Worm (Caenorhabditis elegans) whole organism, L4 larva: ENCODE measurements around the gene ptr-19.

Experiments
- F10B5.3 ChIP-seq: sonication (generic microtip); optimal IDR thresholded peaks from 2 replicates; lab custom pipeline; 2016; ENCODE audit warnings: mild to moderate bottlenecking, missing genetic modification characterization, missing compliant biosample characterization
- F37D6.2 ChIP-seq: sonication (generic microtip); optimal IDR thresholded peaks from 2 replicates; lab custom pipeline; 2016; ENCODE audit warnings: mild to moderate bottlenecking, missing genetic modification characterization, missing compliant biosample characterization
- T20F7.1 ChIP-seq: fragments of 200-800 bp; sonication (Bioruptor generic); optimal IDR thresholded peaks from 2 replicates; lab custom pipeline; 2018; ENCODE audit warnings: mild to moderate bottlenecking, missing genetic modification characterization, missing compliant biosample characterization
- Y48G9A.11 ChIP-seq: fragments of 200-800 bp; sonication (Bioruptor generic); IDR thresholded peaks from 2 replicates; pipeline ENCODE4 v1.3.6; 2022; ENCODE audit warnings: missing genetic modification reagents, missing genetic modification characterization, missing compliant biosample characterization
- ZK546.5 ChIP-seq, 2 experiments: sonication (generic microtip); optimal IDR thresholded peaks; 2 replicates each; lab custom pipeline; 2017; ENCODE audit warnings: missing biosample characterization in 2 of 2, missing genetic modification characterization in 2 of 2
- arid-1 ChIP-seq: fragments of 200-800 bp; sonication (Bioruptor generic); conservative IDR thresholded peaks from 2 replicates; pipeline ENCODE4 v1.3.6; 2022; ENCODE audit warnings: missing genetic modification reagents, missing genetic modification characterization, missing compliant biosample characterization
- attf-4 ChIP-seq: sonication (generic microtip); optimal IDR thresholded peaks from 3 replicates; lab custom pipeline; 2017; ENCODE audit warnings: missing biosample characterization, missing genetic modification characterization
- ceh-20 ChIP-seq: fragments of 200-800 bp; sonication (Bioruptor generic); IDR thresholded peaks from 2 replicates; pipeline ENCODE4 v1.3.6; 2022; ENCODE audit warnings: missing genetic modification reagents, missing genetic modification characterization, missing compliant biosample characterization
- ceh-28 ChIP-seq: fragments of 150-350 bp; optimal IDR thresholded peaks from 2 replicates; lab custom pipeline; 2014; ENCODE audit warnings: missing biosample characterization, missing genetic modification reagents, missing genetic modification characterization
- ceh-62 ChIP-seq: sonication (generic microtip); optimal IDR thresholded peaks from 2 replicates; lab custom pipeline; 2017; ENCODE audit warnings: missing biosample characterization, missing genetic modification characterization
- ces-1 ChIP-seq: fragments of 150-350 bp; sonication (generic microtip); optimal IDR thresholded peaks from 4 replicates; lab custom pipeline; 2014; ENCODE audit warnings: missing biosample characterization, missing genetic modification reagents, missing genetic modification characterization
- ctbp-1 ChIP-seq: fragments of 200-800 bp; sonication (Bioruptor generic); IDR thresholded peaks from 2 replicates; pipeline ENCODE4 v1.3.6; 2022; ENCODE audit warnings: missing genetic modification reagents, missing genetic modification characterization, missing compliant biosample characterization
- daf-19 ChIP-seq: fragments of 200-800 bp; sonication (Bioruptor generic); conservative IDR thresholded peaks from 2 replicates; pipeline ENCODE4 v1.3.6; 2022; ENCODE audit warnings: missing genetic modification characterization, missing compliant biosample characterization
- dmd-6 ChIP-seq: fragments of 200-800 bp; sonication (Bioruptor generic); IDR thresholded peaks from 2 replicates; pipeline ENCODE4 v1.3.6; 2022; ENCODE audit warnings: missing genetic modification reagents, missing genetic modification characterization, missing compliant biosample characterization
- dmd-9 ChIP-seq: fragments of 200-800 bp; sonication (Bioruptor generic); IDR thresholded peaks from 2 replicates; pipeline ENCODE4 v1.3.6; 2022; ENCODE audit warnings: missing genetic modification reagents, missing genetic modification characterization, missing compliant biosample characterization
- duxl-1 ChIP-seq: sonication (generic microtip); optimal IDR thresholded peaks from 2 replicates; lab custom pipeline; 2016; ENCODE audit warnings: mild to moderate bottlenecking, missing genetic modification characterization, moderate library complexity, missing compliant biosample characterization; ENCODE audit not compliant: poor library complexity
- dve-1 ChIP-seq: sonication (generic microtip); optimal IDR thresholded peaks from 2 replicates; lab custom pipeline; 2017; ENCODE audit warnings: antibody characterized with exemption, mild to moderate bottlenecking, missing genetic modification characterization, missing compliant biosample characterization; ENCODE audit not compliant: insufficient read depth
- egl-43 ChIP-seq: fragments of 200-800 bp; sonication (Bioruptor generic); IDR thresholded peaks from 2 replicates; pipeline ENCODE4 v1.3.6; 2022; ENCODE audit warnings: missing genetic modification reagents, missing genetic modification characterization, missing compliant biosample characterization
- gei-8 ChIP-seq: fragments of 200-800 bp; sonication (Bioruptor generic); optimal IDR thresholded peaks from 2 replicates; lab custom pipeline; 2018; ENCODE audit warnings: mild to moderate bottlenecking, missing genetic modification characterization, missing compliant biosample characterization
- hlh-11 ChIP-seq: fragments of 200-800 bp; sonication (Bioruptor generic); optimal IDR thresholded peaks from 2 replicates; lab custom pipeline; 2018; ENCODE audit warnings: mild to moderate bottlenecking, missing genetic modification characterization, missing compliant biosample characterization
- hlh-30 ChIP-seq: sonication (generic microtip); optimal IDR thresholded peaks from 2 replicates; lab custom pipeline; 2017; ENCODE audit warnings: antibody characterized with exemption, mild to moderate bottlenecking, missing genetic modification characterization, missing compliant biosample characterization; ENCODE audit not compliant: insufficient read depth
- hmg-1.1 ChIP-seq: fragments of 200-800 bp; sonication (Bioruptor generic); IDR thresholded peaks from 2 replicates; pipeline ENCODE4 v1.3.6; 2022; ENCODE audit warnings: missing genetic modification reagents, missing genetic modification characterization, missing compliant biosample characterization
- jun-1 ChIP-seq: fragments of 150-350 bp; optimal IDR thresholded peaks from 2 replicates; lab custom pipeline; 2014; ENCODE audit warnings: missing biosample characterization, missing genetic modification reagents, missing genetic modification characterization
- lin-1 ChIP-seq: fragments of 200-800 bp; sonication (Bioruptor generic); IDR thresholded peaks from 2 replicates; pipeline ENCODE4 v1.3.6; 2022; ENCODE audit warnings: missing genetic modification reagents, missing genetic modification characterization, missing compliant biosample characterization
- lin-39 ChIP-seq: fragments of 150-350 bp; optimal IDR thresholded peaks from 2 replicates; lab custom pipeline; 2014; ENCODE audit warnings: missing biosample characterization, missing genetic modification reagents, missing genetic modification characterization
- lir-3 ChIP-seq: sonication (generic microtip); optimal IDR thresholded peaks from 2 replicates; lab custom pipeline; 2016; ENCODE audit warnings: mild to moderate bottlenecking, missing genetic modification characterization, missing compliant biosample characterization
- mdl-1 ChIP-seq, 2 experiments: fragments of 150-350 bp in 1 of 2; sonication (generic microtip) in 1 of 2; optimal IDR thresholded peaks; 2 replicates each; lab custom pipeline; 2014 to 2017; ENCODE audit warnings: missing biosample characterization in 2 of 2, missing genetic modification characterization in 2 of 2
- mep-1 ChIP-seq: fragments of 150-350 bp; sonication (generic microtip); optimal IDR thresholded peaks from 3 replicates; lab custom pipeline; 2014; ENCODE audit warnings: missing biosample characterization, missing genetic modification characterization
- mes-2 ChIP-seq: sonication (generic microtip); optimal IDR thresholded peaks from 2 replicates; lab custom pipeline; 2016; ENCODE audit warnings: missing genotype, mild to moderate bottlenecking, missing genetic modification characterization, missing compliant biosample characterization; ENCODE audit not compliant: poor library complexity, severe bottlenecking
- mxl-2 ChIP-seq: fragments of 200-800 bp; sonication (Bioruptor generic); conservative IDR thresholded peaks from 2 replicates; pipeline ENCODE4 v1.3.6; 2022; ENCODE audit warnings: missing genetic modification reagents, missing genetic modification characterization, missing compliant biosample characterization
- nhr-10 ChIP-seq: fragments of 150-350 bp; optimal IDR thresholded peaks from 2 replicates; lab custom pipeline; 2014; ENCODE audit warnings: missing biosample characterization, missing genetic modification characterization
- nhr-111 ChIP-seq: fragments of 200-800 bp; sonication (Bioruptor generic); optimal IDR thresholded peaks from 2 replicates; lab custom pipeline; 2018; ENCODE audit warnings: mild to moderate bottlenecking, missing genetic modification characterization, missing compliant biosample characterization
- nhr-28 ChIP-seq: fragments of 150-350 bp; optimal IDR thresholded peaks from 2 replicates; lab custom pipeline; 2014; ENCODE audit warnings: missing biosample characterization, missing genetic modification characterization
- nhr-48 ChIP-seq: sonication (generic microtip); optimal IDR thresholded peaks from 2 replicates; lab custom pipeline; 2016; ENCODE audit warnings: mild to moderate bottlenecking, missing genetic modification characterization, missing compliant biosample characterization
- nhr-77 ChIP-seq: fragments of 150-350 bp; optimal IDR thresholded peaks from 2 replicates; lab custom pipeline; 2014; ENCODE audit warnings: missing biosample characterization, missing genetic modification characterization
- php-3 ChIP-seq: fragments of 200-800 bp; sonication (Bioruptor generic); IDR thresholded peaks from 2 replicates; pipeline ENCODE4 v1.3.6; 2022; ENCODE audit warnings: missing genetic modification reagents, missing genetic modification characterization, missing compliant biosample characterization
- pqm-1 ChIP-seq: sonication (generic microtip); optimal IDR thresholded peaks from 2 replicates; lab custom pipeline; 2017; ENCODE audit warnings: missing biosample characterization, missing genetic modification characterization
- saeg-2 ChIP-seq: fragments of 200-800 bp; sonication (Bioruptor generic); IDR thresholded peaks from 2 replicates; pipeline ENCODE4 v1.3.6; 2022; ENCODE audit warnings: missing genetic modification reagents, missing genetic modification characterization, missing compliant biosample characterization
- snpc-1.2 ChIP-seq: fragments of 200-800 bp; sonication (Bioruptor generic); IDR thresholded peaks from 2 replicates; pipeline ENCODE4 v1.3.6; 2022; ENCODE audit warnings: missing genetic modification reagents, missing genetic modification characterization, missing compliant biosample characterization
- tag-97 ChIP-seq: fragments of 200-800 bp; sonication (Bioruptor generic); IDR thresholded peaks from 2 replicates; pipeline ENCODE4 v1.3.6; 2022; ENCODE audit warnings: missing genetic modification characterization, missing compliant biosample characterization
- tra-1 ChIP-seq: fragments of 200-800 bp; sonication (Bioruptor generic); IDR thresholded peaks from 2 replicates; pipeline ENCODE4 v1.3.6; 2022; ENCODE audit warnings: missing genetic modification reagents, missing genetic modification characterization, missing compliant biosample characterization
- unc-39 ChIP-seq: sonication (generic microtip); optimal IDR thresholded peaks from 2 replicates; lab custom pipeline; 2017; ENCODE audit warnings: missing biosample characterization, missing genetic modification characterization
- vab-7 ChIP-seq: fragments of 200-800 bp; sonication (Bioruptor generic); IDR thresholded peaks from 2 replicates; pipeline ENCODE4 v1.3.6; 2022; ENCODE audit warnings: missing genetic modification reagents, missing genetic modification characterization, missing compliant biosample characterization
- zag-1 ChIP-seq: fragments of 150-350 bp; optimal IDR thresholded peaks from 2 replicates; lab custom pipeline; 2014; ENCODE audit warnings: missing biosample characterization, missing genetic modification characterization
- zip-11 ChIP-seq: fragments of 200-800 bp; sonication (Bioruptor generic); IDR thresholded peaks from 2 replicates; pipeline ENCODE4 v1.3.6; 2022; ENCODE audit warnings: missing genetic modification characterization, missing compliant biosample characterization
- zip-2 ChIP-seq: fragments of 150-350 bp; optimal IDR thresholded peaks from 2 replicates; lab custom pipeline; 2014; ENCODE audit warnings: missing biosample characterization, missing genetic modification characterization
- ztf-7 ChIP-seq: fragments of 150-350 bp; optimal IDR thresholded peaks from 2 replicates; lab custom pipeline; 2014; ENCODE audit warnings: missing biosample characterization, missing genetic modification characterization

Gene ptr-19

DNA sequence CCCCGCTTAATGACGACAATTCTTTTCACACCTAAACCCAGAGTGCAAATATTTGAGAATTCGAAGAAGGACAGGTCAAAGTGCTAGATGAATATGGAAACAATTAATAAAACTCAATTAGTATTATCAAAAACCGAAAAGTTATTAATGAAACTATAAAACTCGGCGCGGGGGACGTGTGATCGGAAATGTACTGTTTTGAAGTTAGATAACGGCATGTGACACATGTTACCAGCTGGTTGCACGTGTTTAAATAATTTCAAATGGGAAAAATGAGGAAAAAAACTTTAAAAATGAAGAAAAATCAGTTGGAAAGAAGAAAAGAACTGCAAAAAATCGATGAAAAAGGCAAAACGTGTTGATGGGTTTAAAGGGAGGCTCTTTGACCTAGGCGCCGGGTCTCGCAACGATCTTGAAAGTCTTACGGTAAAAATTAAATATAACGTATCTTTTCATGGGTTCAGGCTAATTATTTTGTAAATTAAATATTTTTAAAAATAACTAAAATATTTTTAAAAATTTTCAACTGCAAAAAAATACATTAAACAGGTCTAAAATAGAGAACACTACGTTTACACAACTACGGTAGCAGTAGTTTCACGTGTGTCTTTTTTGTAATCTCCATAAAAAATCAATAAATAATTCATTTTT lies 39.1 kb downstream of the ptr-19 start (continued):
- no peak for TF ChIP-seq nhr-48

- TF ChIP-seq ceh-20 (GFP tag; lab: Robert Waterston, UW) = 0 out of 2 replicates have a peak, but pooled peaks have one; percentile 57
- peak; percentile 30 for TF ChIP-seq ztf-7 (tag; lab: Kevin White, UChicago)
- no peak for TF ChIP-seq mxl-2
- TF ChIP-seq mes-2 (tag; lab: Kevin White, UChicago) = no peak
- peak; percentile 82 for TF ChIP-seq hlh-11
- peak; percentile 82 for TF ChIP-seq dmd-6
- TF ChIP-seq hlh-30 (tag; lab: Kevin White, UChicago) = peak; percentile 78
- TF ChIP-seq daf-19 (GFP tag; lab: Robert Waterston, UW) = no peak
- TF ChIP-seq saeg-2 = no peak
- TF ChIP-seq nhr-111 (GFP tag; lab: Kevin White, UChicago) = no peak
- TF ChIP-seq zip-11 (GFP tag; lab: Robert Waterston, UW) = no peak
- peak; percentile 37 for TF ChIP-seq nhr-77
- no peak for TF ChIP-seq hmg-1.1 (GFP tag; lab: Robert Waterston, UW)
- TF ChIP-seq pqm-1 (tag; lab: Kevin White, UChicago) = peak; percentile 62
- TF ChIP-seq arid-1 (GFP tag; lab: Robert Waterston, UW) = no peak
- no peak for TF ChIP-seq unc-39 (tag; lab: Kevin White, UChicago)
- TF ChIP-seq vab-7 (GFP tag; lab: Robert Waterston, UW) = no peak
- peak; percentile 96 for TF ChIP-seq dve-1
- no peak for TF ChIP-seq tag-97 (GFP tag; lab: Robert Waterston, UW)
- no peak for TF ChIP-seq F37D6.2
- no peak for TF ChIP-seq snpc-1.2 (GFP tag; lab: Robert Waterston, UW)
- TF ChIP-seq php-3 (GFP tag; lab: Robert Waterston, UW) = peak; percentile 94
- no peak for TF ChIP-seq zag-1
- no peak for TF ChIP-seq nhr-10 (tag; lab: Kevin White, UChicago)
- no peak for TF ChIP-seq Y48G9A.11 (GFP tag; lab: Robert Waterston, UW)
- no peak for TF ChIP-seq gei-8 (GFP tag; lab: Kevin White, UChicago)
- TF ChIP-seq lin-39 (tag; lab: Kevin White, UChicago) = no peak
- no peak for TF ChIP-seq duxl-1 (tag; lab: Kevin White, UChicago)
- TF ChIP-seq mep-1 = no peak
- no peak for TF ChIP-seq dmd-9 (GFP tag; lab: Robert Waterston, UW)
- TF ChIP-seq T20F7.1 (GFP tag; lab: Kevin White, UChicago) = peak; percentile 61
- no peak for TF ChIP-seq lir-3
- no peak for TF ChIP-seq F10B5.3
- no peak for TF ChIP-seq ces-1 (GFP tag; lab: Kevin White, UChicago)
- TF ChIP-seq jun-1 (tag; lab: Kevin White, UChicago) = no peak
- TF ChIP-seq tra-1 (GFP tag; lab: Robert Waterston, UW) = peak; percentile 78
- TF ChIP-seq ZK546.5 (tag; optimal IDR thresholded peaks at IDR 0.05; lab: Kevin White, UChicago) = no peak
- no peak for TF ChIP-seq ceh-28 (tag; lab: Kevin White, UChicago)
- peak in 1 of 2 experiments; percentile 15 for TF ChIP-seq mdl-1 (tag; optimal IDR thresholded peaks at IDR 0.05; lab: Kevin White, UChicago)
- peak; percentile 69 for TF ChIP-seq nhr-28 (tag; lab: Kevin White, UChicago)
- no peak for TF ChIP-seq egl-43 (GFP tag; lab: Robert Waterston, UW)
- no peak for TF ChIP-seq ctbp-1 (GFP tag; lab: Robert Waterston, UW)
- no peak for TF ChIP-seq zip-2 (tag; lab: Kevin White, UChicago)
- TF ChIP-seq lin-1 (GFP tag; lab: Robert Waterston, UW) = peak; percentile 33; the same call in 1 of the 2 replicates
- no peak for TF ChIP-seq attf-4 (tag; lab: Kevin White, UChicago)
- TF ChIP-seq nhr-48 = peak; percentile 69
- no peak for TF ChIP-seq ceh-62
These were observed 41.0 kb downstream of the ptr-19 start for ce11 chrIII:10822494-10823113.
